Fruit fly (Drosophila melanogaster): ENCODE results near the gene CG31861.

Gene CG31861

DNA sequence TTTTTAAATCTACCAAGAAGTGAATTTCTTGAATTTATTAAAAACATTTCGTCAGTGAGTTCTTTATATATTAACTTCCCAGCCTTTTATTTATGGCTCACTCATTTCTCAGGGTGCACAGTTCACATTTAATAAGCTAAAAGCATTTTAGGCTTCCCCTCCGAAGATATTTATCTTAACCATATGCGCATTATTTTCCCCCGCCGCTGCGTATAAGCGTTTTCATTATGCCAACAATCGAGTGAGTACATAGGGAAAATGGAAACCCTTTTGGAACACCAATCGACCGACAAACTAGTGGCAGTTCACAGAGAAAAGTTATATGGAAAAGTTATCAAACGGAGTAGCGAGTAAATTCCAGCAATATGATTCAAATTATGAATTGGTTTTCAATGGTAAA is 23.9 kb upstream of the CG31861 start, which contains the start of gene Gr33a:
TSS of gene Gr33a (plus strand) at position 301 of the 400 bp plus-strand sequence.
- TF ChIP-seq CG4496 (GFP tag; IDR thresholded peaks at IDR 0.05) (no peak), Ets98B (GFP tag; IDR thresholded peaks at IDR 0.05) (no peak), CG12605 (GFP tag; IDR thresholded peaks at IDR 0.05) (no peak), Pif1B (GFP tag; optimal IDR thresholded peaks at IDR 0.05) (no peak)

DNA sequence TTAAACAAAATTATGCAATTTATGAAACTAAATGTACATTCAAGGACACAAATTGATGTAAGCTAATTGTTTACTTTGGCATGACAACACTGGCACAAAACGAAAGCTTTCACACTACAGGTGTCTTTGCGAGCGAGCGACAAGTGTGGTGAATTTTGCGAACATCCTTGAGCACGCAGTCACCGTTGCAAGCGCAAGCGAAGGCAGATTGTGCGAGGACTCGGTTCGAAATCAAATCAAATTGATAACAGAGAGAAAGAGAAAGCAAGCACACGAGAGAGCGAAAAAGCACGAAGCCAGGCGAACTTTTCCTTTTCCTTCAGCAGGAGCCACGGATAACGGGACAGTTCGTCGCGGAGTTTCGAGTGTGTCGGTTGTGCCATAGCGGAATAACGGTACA is 19.1 kb upstream of the CG31861 start, which contains the start of gene CG31760:
TSS of gene CG31760 (plus strand) at position 342 of the 400 bp plus-strand sequence.
- TF ChIP-seq Ets98B (GFP tag; IDR thresholded peaks at IDR 0.05): no peak
- TF ChIP-seq CG12605 (GFP tag; IDR thresholded peaks at IDR 0.05): peak; percentile 72
- no peak for TF ChIP-seq CG32121 (GFP tag; IDR thresholded peaks at IDR 0.05)

DNA sequence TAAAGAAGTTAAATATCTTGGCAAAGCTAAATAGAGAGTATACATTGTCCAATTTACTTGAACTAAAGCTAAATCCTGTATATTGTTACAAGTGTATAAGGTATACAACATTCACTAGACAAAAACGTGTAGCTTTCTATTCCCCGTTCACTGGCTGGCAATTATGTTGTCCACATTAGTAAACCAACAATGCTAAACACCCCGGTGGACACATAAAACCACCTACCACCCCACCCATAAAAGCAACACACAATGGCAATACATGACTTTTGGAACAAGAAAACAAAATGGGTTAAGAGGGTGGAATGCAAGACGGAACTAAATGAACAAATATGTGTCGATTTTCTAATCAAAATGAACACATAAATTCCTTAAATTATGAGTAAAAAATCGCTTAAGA is 2.4 kb downstream of the CG31861 start, which contains the start of gene ZnT33D:
TSS of gene ZnT33D (plus strand) at position 301 of the 400 bp plus-strand sequence.
- TF ChIP-seq CG12605 (GFP tag; IDR thresholded peaks at IDR 0.05): no peak

DNA sequence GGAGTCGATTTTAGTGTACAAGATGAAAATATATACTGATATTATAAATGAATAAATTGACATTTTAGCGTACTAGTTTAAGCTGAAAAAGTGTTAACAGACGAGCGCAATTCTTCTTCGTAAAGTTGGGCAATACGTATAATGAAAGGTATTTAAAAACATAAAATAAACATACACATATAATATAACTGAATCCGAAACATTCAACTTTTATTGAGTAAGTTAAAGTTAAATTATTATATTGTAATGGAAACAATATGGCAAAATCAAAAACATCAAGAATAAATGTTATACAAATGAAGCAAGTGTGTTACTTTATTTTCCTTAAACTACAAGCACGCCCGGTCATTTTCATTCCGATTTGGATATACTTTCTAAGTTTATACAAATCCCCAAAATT is 8.7 kb downstream of the CG31861 start, which contains the start of gene CG17217:
TSS of gene CG17217 (plus strand) at position 301 of the 400 bp plus-strand sequence.
- no peak for TF ChIP-seq CG32121 (GFP tag; IDR thresholded peaks at IDR 0.05)
- no peak for TF ChIP-seq CG17806 (tag; optimal IDR thresholded peaks at IDR 0.05)
- no peak for TF ChIP-seq Snoo (tag; optimal IDR thresholded peaks at IDR 0.05)
- TF ChIP-seq Pif1B (GFP tag; optimal IDR thresholded peaks at IDR 0.05): no peak
- no peak for TF ChIP-seq CG12605 (GFP tag; IDR thresholded peaks at IDR 0.05)
- no peak for TF ChIP-seq CG14655 (GFP tag; optimal IDR thresholded peaks at IDR 0.05)
- no peak for TF ChIP-seq gl (tag; optimal IDR thresholded peaks at IDR 0.05)

DNA sequence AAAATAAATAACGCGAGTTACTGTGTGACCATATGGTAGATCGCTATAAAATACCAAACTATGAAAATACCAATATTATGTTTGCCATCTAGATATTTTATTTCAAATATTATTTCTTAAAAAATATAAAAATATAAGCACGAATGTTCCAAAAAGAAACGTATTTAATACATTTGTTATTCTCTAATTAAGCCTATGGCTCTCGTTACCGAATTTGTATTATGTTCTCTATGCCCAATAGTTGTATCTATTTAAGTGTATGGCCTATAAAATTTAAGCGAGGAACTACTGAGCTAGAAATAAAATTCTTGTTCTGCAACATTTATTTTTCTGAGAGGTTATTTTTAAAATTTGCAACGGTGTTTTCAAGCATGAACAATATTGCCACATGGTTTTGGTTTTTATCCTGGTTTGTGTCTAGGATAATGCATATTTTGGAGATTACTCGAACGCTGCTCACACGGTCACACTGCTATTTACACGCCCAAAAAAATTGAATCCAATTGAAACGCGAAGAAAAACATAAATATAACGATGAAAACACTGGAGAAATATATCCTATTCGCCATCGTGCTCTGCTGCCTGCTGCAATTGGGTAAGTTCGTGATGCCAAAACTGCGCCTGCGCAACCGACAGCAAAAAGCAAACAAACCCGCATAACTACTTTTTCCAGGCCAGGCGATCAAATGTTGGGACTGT is 11.1 kb downstream of the CG31861 start, which contains the start of the genes CG6583 and crok:
TSS of gene CG6583 (minus strand) at position 51 of the 699 bp plus-strand sequence.
TSS of gene crok (plus strand) at position 446 of the 699 bp plus-strand sequence.
- TF ChIP-seq rn (GFP tag; IDR thresholded peaks at IDR 0.05) (no peak), CG32121 (GFP tag; IDR thresholded peaks at IDR 0.05) (no peak)

DNA sequence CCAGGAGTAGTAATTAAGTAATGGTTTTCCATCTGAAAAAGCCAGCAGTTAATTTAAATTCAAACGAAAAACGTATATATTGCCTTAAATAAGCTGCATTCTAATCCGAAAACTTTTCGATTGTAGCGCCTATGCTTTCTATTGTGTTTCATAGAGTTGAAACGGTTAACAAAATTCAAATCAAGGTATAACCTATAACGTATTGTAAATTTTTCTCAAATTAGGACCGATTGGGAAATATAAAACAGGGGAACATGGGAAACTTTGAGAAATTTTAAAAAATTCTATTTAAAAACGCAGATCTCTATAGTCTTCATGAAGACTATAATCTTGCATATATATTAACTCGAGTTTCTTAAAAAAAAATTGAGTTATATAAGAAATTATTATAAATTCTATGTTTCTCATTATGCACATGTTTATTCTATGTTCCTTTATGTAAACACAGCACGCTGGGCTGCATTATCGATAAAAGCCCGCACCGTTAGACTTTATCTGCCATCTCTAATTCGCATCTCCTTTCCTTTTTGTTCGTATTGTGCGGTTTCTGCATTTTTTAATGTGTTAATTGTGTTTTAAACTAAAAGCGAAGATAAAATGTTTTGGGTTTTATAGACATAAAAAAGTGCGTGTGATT is 13.0 kb downstream of the CG31861 start, which contains the start of gene bru1:
TSS of gene bru1 (plus strand) at position 512 of the 637 bp plus-strand sequence.
- TF ChIP-seq CG13204 (GFP tag; optimal IDR thresholded peaks at IDR 0.05) (no peak), CG15710 (tag; optimal IDR thresholded peaks at IDR 0.05) (no peak), rn (GFP tag; IDR thresholded peaks at IDR 0.05) (no peak), Ets98B (GFP tag; IDR thresholded peaks at IDR 0.05) (no peak), CG8301 (tag; optimal IDR thresholded peaks at IDR 0.05) (no peak), CG8159 (tag; optimal IDR thresholded peaks at IDR 0.05) (no peak), CG17806 (tag; optimal IDR thresholded peaks at IDR 0.05) (no peak), CG9948 (tag; optimal IDR thresholded peaks at IDR 0.05) (no peak), Pif1B (GFP tag; optimal IDR thresholded peaks at IDR 0.05) (no peak)

DNA sequence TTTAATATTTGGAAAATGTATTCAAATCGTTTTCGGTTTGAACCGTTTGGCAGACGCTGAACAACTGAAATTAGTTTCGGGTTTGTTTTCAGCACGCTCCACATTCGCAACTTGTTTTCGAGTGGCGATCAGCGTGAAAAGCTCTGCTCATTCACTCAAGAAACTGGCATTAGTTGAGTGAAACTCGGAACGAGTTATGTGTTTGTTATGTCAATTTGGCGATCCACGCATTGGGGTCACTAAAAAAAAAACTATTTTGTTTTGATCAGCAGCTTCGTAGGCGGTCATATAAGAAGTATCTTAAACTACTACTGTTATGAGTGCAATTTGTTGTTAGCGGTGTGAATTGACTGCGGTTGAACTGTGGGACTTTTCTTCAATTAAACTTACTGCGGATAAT is 16.1 kb downstream of the CG31861 start, which contains the start of gene atilla:
TSS of gene atilla (minus strand) at position 266 of the 400 bp plus-strand sequence.
- TF ChIP-seq CG8159 (tag; optimal IDR thresholded peaks at IDR 0.05): no peak
- no peak for TF ChIP-seq CG9948 (tag; optimal IDR thresholded peaks at IDR 0.05)
- TF ChIP-seq rn (GFP tag; IDR thresholded peaks at IDR 0.05): no peak
- no peak for TF ChIP-seq CG17806 (tag; optimal IDR thresholded peaks at IDR 0.05)
- TF ChIP-seq CG15710 (tag; optimal IDR thresholded peaks at IDR 0.05): no peak
- TF ChIP-seq Ets98B (GFP tag; IDR thresholded peaks at IDR 0.05): no peak
- no peak for TF ChIP-seq fd96Ca (GFP tag; IDR thresholded peaks at IDR 0.05)

DNA sequence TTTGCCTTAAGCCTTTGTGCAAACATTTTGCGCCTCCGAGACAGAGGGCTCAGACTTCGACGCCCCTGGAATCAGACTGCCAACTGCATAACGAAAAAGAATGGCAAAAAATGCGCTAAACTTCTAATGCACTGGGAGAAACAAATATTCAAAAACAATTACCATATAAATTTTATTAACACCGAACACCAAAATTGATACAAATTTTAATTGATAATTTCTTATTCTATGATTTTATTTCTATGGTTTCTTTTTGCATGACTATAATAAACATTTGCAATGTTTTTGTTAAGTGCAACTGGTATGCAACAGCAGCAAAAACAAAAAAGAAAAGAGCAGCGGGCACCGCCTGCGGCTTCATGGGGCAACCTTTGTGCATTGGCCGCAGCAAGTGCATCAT is 31.4 kb downstream of the CG31861 start:
- TF ChIP-seq Pif1A (GFP tag; optimal IDR thresholded peaks at IDR 0.05): peak; percentile 11
- no peak for TF ChIP-seq CG10348 (GFP tag; IDR thresholded peaks at IDR 0.05)
- no peak for TF ChIP-seq CG12605 (GFP tag; IDR thresholded peaks at IDR 0.05)
- no peak for TF ChIP-seq Pif1B (GFP tag; optimal IDR thresholded peaks at IDR 0.05)
- TF ChIP-seq gl (tag; optimal IDR thresholded peaks at IDR 0.05): no peak
- no peak for TF ChIP-seq EcR (GFP tag; optimal IDR thresholded peaks at IDR 0.05)
- TF ChIP-seq CG8301 (tag; optimal IDR thresholded peaks at IDR 0.05): no peak
- TF ChIP-seq D1 (tag; optimal IDR thresholded peaks at IDR 0.05): no peak
- no peak for TF ChIP-seq CG32121 (GFP tag; IDR thresholded peaks at IDR 0.05)
- peak; percentile 54 for TF ChIP-seq CG17806 (tag; optimal IDR thresholded peaks at IDR 0.05)
- TF ChIP-seq CG4496 (GFP tag; IDR thresholded peaks at IDR 0.05): no peak
- TF ChIP-seq CG14655 (GFP tag; optimal IDR thresholded peaks at IDR 0.05): peak; percentile 34
- peak; percentile 59 for TF ChIP-seq CG15710 (tag; optimal IDR thresholded peaks at IDR 0.05)
- TF ChIP-seq CG13204 (GFP tag; optimal IDR thresholded peaks at IDR 0.05): no peak
- TF ChIP-seq Ets98B (GFP tag; IDR thresholded peaks at IDR 0.05): no peak
- TF ChIP-seq CG8159 (tag; optimal IDR thresholded peaks at IDR 0.05): peak; percentile 65
- peak; percentile 47 for TF ChIP-seq CG34367 (tag; optimal IDR thresholded peaks at IDR 0.05)
- no peak for TF ChIP-seq fd96Ca (GFP tag; IDR thresholded peaks at IDR 0.05)
- TF ChIP-seq CG9948 (tag; optimal IDR thresholded peaks at IDR 0.05): peak; percentile 59
- TF ChIP-seq Snoo (tag; optimal IDR thresholded peaks at IDR 0.05): no peak
- TF ChIP-seq rn (GFP tag; IDR thresholded peaks at IDR 0.05): no peak
